Worm (Caenorhabditis elegans) whole organism, early embryonic: ENCODE measurements around the gene fbxc-29.
A peak's percentile ranks its signal among the peaks of the same experiment; 100 is the strongest.

Experiments used
- B0310.2 ChIP-seq: sonication (generic microtip); optimal IDR thresholded peaks from 2 replicates; lab custom pipeline; 2016; ENCODE audit warnings: mild to moderate bottlenecking, missing genetic modification characterization, missing compliant biosample characterization
- F13C5.2 ChIP-seq: sonication (generic microtip); optimal IDR thresholded peaks from 2 replicates; lab custom pipeline; 2017; ENCODE audit warnings: mild to moderate bottlenecking, missing genetic modification characterization, inconsistent platforms, missing compliant biosample characterization
- aly-1 ChIP-seq: sonication (generic microtip); optimal IDR thresholded peaks from 2 replicates; lab custom pipeline; 2016; ENCODE audit warnings: missing genetic modification characterization, missing compliant biosample characterization
- ama-1 ChIP-seq: fragments of 150-350 bp; optimal IDR thresholded peaks from 2 replicates; lab custom pipeline; 2014
- ceh-13 ChIP-seq: fragments of 200-800 bp; sonication (Bioruptor generic); optimal IDR thresholded peaks from 2 replicates; lab custom pipeline; 2018; ENCODE audit warnings: mild to moderate bottlenecking, missing genetic modification characterization, missing compliant biosample characterization
- ceh-36 ChIP-seq: sonication (generic microtip); optimal IDR thresholded peaks from 2 replicates; lab custom pipeline; 2016; ENCODE audit warnings: missing genetic modification characterization, inconsistent platforms, missing compliant biosample characterization
- ets-7 ChIP-seq: sonication (generic microtip); optimal IDR thresholded peaks from 2 replicates; lab custom pipeline; 2016; ENCODE audit warnings: missing genotype, missing genetic modification characterization, missing compliant biosample characterization
- flt-1 ChIP-seq: fragments of 200-800 bp; sonication (Bioruptor generic); IDR thresholded peaks from 2 replicates; pipeline ENCODE4 v1.3.6; 2022; ENCODE audit warnings: missing genetic modification characterization, missing compliant biosample characterization
- hmbx-1 ChIP-seq: sonication (generic microtip); optimal IDR thresholded peaks from 2 replicates; lab custom pipeline; 2016; ENCODE audit warnings: mild to moderate bottlenecking, missing genetic modification characterization, missing compliant biosample characterization
- hmg-4 ChIP-seq: fragments of 200-800 bp; sonication (Bioruptor generic); optimal IDR thresholded peaks from 2 replicates; lab custom pipeline; 2018; ENCODE audit warnings: mild to moderate bottlenecking, missing genetic modification characterization, missing compliant biosample characterization
- hnd-1 ChIP-seq: sonication (generic microtip); optimal IDR thresholded peaks from 2 replicates; lab custom pipeline; 2016; ENCODE audit warnings: missing genetic modification characterization, missing compliant biosample characterization
- pes-1 ChIP-seq: fragments of 200-800 bp; sonication (Bioruptor generic); IDR thresholded peaks from 2 replicates; pipeline ENCODE4 v1.3.6; 2022; ENCODE audit warnings: missing genetic modification reagents, missing genetic modification characterization, missing compliant biosample characterization
- scrt-1 ChIP-seq: fragments of 200-800 bp; sonication (Bioruptor generic); IDR thresholded peaks from 2 replicates; pipeline ENCODE4 v1.3.6; 2022; ENCODE audit warnings: missing genetic modification characterization, missing compliant biosample characterization
- sea-1 ChIP-seq: fragments of 200-800 bp; sonication (Bioruptor generic); conservative IDR thresholded peaks from 2 replicates; pipeline ENCODE4 v1.3.6; 2022; ENCODE audit warnings: missing genetic modification characterization, missing compliant biosample characterization
- tbx-11 ChIP-seq: fragments of 200-800 bp; sonication (Bioruptor generic); IDR thresholded peaks from 2 replicates; pipeline ENCODE4 v1.3.6; 2022; ENCODE audit warnings: missing genetic modification characterization, missing compliant biosample characterization
- tbx-37 ChIP-seq: fragments of 200-800 bp; sonication (Bioruptor generic); conservative IDR thresholded peaks from 2 replicates; pipeline ENCODE4 v1.3.6; 2022; ENCODE audit warnings: missing genetic modification reagents, missing genetic modification characterization, missing compliant biosample characterization
- tra-4 ChIP-seq: sonication (generic microtip); optimal IDR thresholded peaks from 2 replicates; lab custom pipeline; 2017; ENCODE audit warnings: missing genetic modification characterization, missing compliant biosample characterization

fbxc-29 gene

ce11 chrII:884204-884603 lies 31.7 kb upstream of the fbxc-29 start:
- TF ChIP-seq tbx-37 (GFP tag; lab: Robert Waterston, UW) (no peak), ama-1 (lab: Kevin White, UChicago) (no peak), tbx-11 (GFP tag; lab: Robert Waterston, UW) (no peak)

DNA sequence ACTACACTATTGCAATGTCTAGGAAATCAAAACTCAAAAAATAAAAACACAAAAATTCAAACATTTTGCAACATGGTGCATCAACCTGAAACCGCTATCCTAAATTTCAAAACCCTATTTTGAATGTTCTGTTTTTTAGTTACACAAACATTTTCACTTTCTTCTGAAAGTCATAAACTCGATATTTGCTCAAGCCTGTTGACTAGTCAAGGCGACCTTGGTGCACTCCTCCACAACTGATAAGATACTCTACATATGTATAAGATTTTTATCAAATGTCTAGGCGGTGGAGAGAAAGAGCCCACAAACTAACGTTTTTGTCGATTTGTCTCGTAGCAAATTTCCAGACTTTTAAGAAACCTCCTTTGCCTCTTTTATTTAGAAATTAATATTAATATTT lies 27.9 kb upstream of the fbxc-29 start, which contains the start of gene T07D3.4:
TSS of gene T07D3.4 (plus strand) at position 286 of the 400 bp plus-strand sequence.
- no peak for TF ChIP-seq ceh-13 (GFP tag; lab: Kevin White, UChicago)
- TF ChIP-seq hmg-4 (GFP tag; lab: Kevin White, UChicago): no peak
- no peak for TF ChIP-seq hmbx-1
- no peak for TF ChIP-seq tbx-11 (GFP tag; lab: Robert Waterston, UW)
- no peak for TF ChIP-seq B0310.2 (tag; lab: Kevin White, UChicago)
- TF ChIP-seq flt-1 (GFP tag; lab: Robert Waterston, UW): no peak
- no peak for TF ChIP-seq F13C5.2
- TF ChIP-seq tra-4 (tag; lab: Kevin White, UChicago): no peak
- no peak for TF ChIP-seq ceh-36 (tag; lab: Kevin White, UChicago)

DNA sequence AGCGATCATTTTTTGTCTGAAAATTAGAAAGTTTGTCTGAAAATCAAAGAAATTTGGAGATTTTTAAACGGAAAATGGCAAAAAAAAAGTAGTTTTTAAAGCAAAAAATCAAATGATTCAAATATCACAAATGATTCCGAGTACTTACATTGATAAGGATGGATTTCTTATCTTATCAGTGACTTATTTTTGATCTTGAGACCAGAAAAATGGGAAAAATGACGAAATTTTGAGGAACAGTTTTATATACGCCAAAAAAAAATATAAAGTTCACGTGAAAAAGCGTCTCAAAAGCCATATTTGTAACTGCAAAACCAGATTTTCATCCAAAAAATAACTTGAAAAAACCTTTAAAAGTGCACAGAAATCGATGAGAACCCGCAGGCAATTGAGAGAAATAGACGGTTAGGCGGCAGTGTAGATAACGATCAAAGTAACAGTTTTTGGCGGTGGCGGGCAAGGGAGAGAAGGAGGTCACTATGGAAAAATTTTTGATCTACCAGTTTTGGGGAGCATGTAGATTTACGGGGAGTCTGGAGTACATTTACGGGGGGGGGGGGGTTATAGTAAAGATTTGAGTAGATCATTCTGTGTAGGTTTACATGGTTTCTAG lies 15.1 kb upstream of the fbxc-29 start, which contains the start of gene T07D3.9:
TSS of gene T07D3.9 (minus strand) at position 194 of the 613 bp plus-strand sequence.
- TF ChIP-seq aly-1 (tag; lab: Kevin White, UChicago): no peak
- no peak for TF ChIP-seq F13C5.2
- TF ChIP-seq B0310.2 (tag; lab: Kevin White, UChicago): no peak
- TF ChIP-seq hmbx-1: no peak
- TF ChIP-seq tbx-11 (GFP tag; lab: Robert Waterston, UW): no peak
- TF ChIP-seq sea-1 (GFP tag; lab: Robert Waterston, UW): no peak
- no peak for TF ChIP-seq hmg-4 (GFP tag; lab: Kevin White, UChicago)
- no peak for TF ChIP-seq ceh-13 (GFP tag; lab: Kevin White, UChicago)
- no peak for TF ChIP-seq ets-7 (tag; lab: Kevin White, UChicago)
- no peak for TF ChIP-seq ceh-36 (tag; lab: Kevin White, UChicago)
- TF ChIP-seq hnd-1 (tag; lab: Kevin White, UChicago): no peak
- no peak for TF ChIP-seq ama-1 (lab: Kevin White, UChicago)
- no peak for TF ChIP-seq pes-1
- TF ChIP-seq tbx-37 (GFP tag; lab: Robert Waterston, UW): no peak
- no peak for TF ChIP-seq tra-4 (tag; lab: Kevin White, UChicago)
- TF ChIP-seq scrt-1 (GFP tag; lab: Robert Waterston, UW): no peak
- no peak for TF ChIP-seq flt-1 (GFP tag; lab: Robert Waterston, UW)

ce11 chrII:901632-902031 lies 14.2 kb upstream of the fbxc-29 start, which contains the start of gene T07D3.2:
Gene T07D3.2, plus strand, starts transcription at chrII:901932.
- TF ChIP-seq ceh-13 (GFP tag; lab: Kevin White, UChicago) (no peak), ceh-36 (tag; lab: Kevin White, UChicago) (no peak), pes-1 (no peak), hmbx-1 (no peak), sea-1 (GFP tag; lab: Robert Waterston, UW) (no peak), tbx-11 (GFP tag; lab: Robert Waterston, UW) (no peak), aly-1 (tag; lab: Kevin White, UChicago) (no peak), tra-4 (tag; lab: Kevin White, UChicago) (no peak), B0310.2 (tag; lab: Kevin White, UChicago) (no peak), F13C5.2 (no peak), flt-1 (GFP tag; lab: Robert Waterston, UW) (no peak), ets-7 (tag; lab: Kevin White, UChicago) (no peak), scrt-1 (GFP tag; lab: Robert Waterston, UW) (no peak), tbx-37 (GFP tag; lab: Robert Waterston, UW) (no peak)

DNA sequence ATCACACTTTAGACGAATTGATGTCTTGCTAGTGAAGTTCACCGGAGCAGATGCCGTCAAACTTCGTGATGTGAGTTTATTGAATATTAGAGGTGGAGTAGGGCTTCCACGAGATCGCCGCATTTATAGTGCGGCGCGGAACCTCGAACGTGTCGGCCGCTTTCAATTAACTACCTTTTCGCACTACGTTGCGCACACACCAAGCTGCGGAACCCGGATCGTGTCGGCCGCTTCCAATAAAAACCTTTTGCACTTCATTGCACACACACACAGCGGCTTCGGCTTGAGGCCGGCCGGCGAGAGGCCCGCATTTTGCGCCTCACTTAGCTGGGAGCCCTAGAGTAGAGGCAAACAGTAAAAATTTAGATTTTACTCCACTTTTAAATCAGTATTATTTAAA lies 10.5 kb upstream of the fbxc-29 start:
- no peak for TF ChIP-seq ets-7 (tag; lab: Kevin White, UChicago)
- no peak for TF ChIP-seq hnd-1 (tag; lab: Kevin White, UChicago)
- TF ChIP-seq sea-1 (GFP tag; lab: Robert Waterston, UW): 0 out of 2 replicates have a peak, but pooled peaks have one; percentile 29
- peak; percentile 37; the same call in 1 of the 2 replicates for TF ChIP-seq pes-1

ce11 chrII:909554-909953 lies 6.3 kb upstream of the fbxc-29 start, which contains the start of the genes fbxc-24 and fbxc-27:
Gene fbxc-24, minus strand, starts transcription at chrII:909654.
Gene fbxc-27, plus strand, starts transcription at chrII:909769.
- TF ChIP-seq flt-1 (GFP tag; lab: Robert Waterston, UW) (no peak), hmg-4 (GFP tag; lab: Kevin White, UChicago) (no peak), tra-4 (tag; lab: Kevin White, UChicago) (no peak), hnd-1 (tag; lab: Kevin White, UChicago) (no peak), aly-1 (tag; lab: Kevin White, UChicago) (no peak), B0310.2 (tag; lab: Kevin White, UChicago) (no peak), tbx-37 (GFP tag; lab: Robert Waterston, UW) (no peak), tbx-11 (GFP tag; lab: Robert Waterston, UW) (no peak), F13C5.2 (no peak)

ce11 chrII:911680-912079 lies 4.2 kb upstream of the fbxc-29 start, which contains the start of gene fbxc-31:
Gene fbxc-31, plus strand, starts transcription at chrII:911980.
- TF ChIP-seq flt-1 (GFP tag; lab: Robert Waterston, UW): no peak
- no peak for TF ChIP-seq ets-7 (tag; lab: Kevin White, UChicago)
- no peak for TF ChIP-seq ceh-36 (tag; lab: Kevin White, UChicago)
- no peak for TF ChIP-seq pes-1
- TF ChIP-seq tbx-37 (GFP tag; lab: Robert Waterston, UW): no peak
- TF ChIP-seq ceh-13 (GFP tag; lab: Kevin White, UChicago): no peak
- TF ChIP-seq scrt-1 (GFP tag; lab: Robert Waterston, UW): no peak
- no peak for TF ChIP-seq F13C5.2
- no peak for TF ChIP-seq hmg-4 (GFP tag; lab: Kevin White, UChicago)
- no peak for TF ChIP-seq hmbx-1
- TF ChIP-seq ama-1 (lab: Kevin White, UChicago): no peak
- no peak for TF ChIP-seq tra-4 (tag; lab: Kevin White, UChicago)
- TF ChIP-seq sea-1 (GFP tag; lab: Robert Waterston, UW): no peak
- TF ChIP-seq tbx-11 (GFP tag; lab: Robert Waterston, UW): no peak
- TF ChIP-seq aly-1 (tag; lab: Kevin White, UChicago): no peak
- no peak for TF ChIP-seq hnd-1 (tag; lab: Kevin White, UChicago)
- no peak for TF ChIP-seq B0310.2 (tag; lab: Kevin White, UChicago)
